Fruit fly (Drosophila melanogaster) whole organism, embryonic: Measurements from ENCODE around the gene Mocs1.

ENCODE experiments used
- Atf6 ChIP-seq: fragments of 200-800 bp; sonication (Bioruptor generic); IDR thresholded peaks from 2 replicates; pipeline ENCODE4 v1.3.6; 2022; ENCODE audit warnings: missing biosample characterization, missing genetic modification characterization
- CG10431 ChIP-seq: fragments of 200-800 bp; sonication (Bioruptor generic); optimal IDR thresholded peaks from 3 replicates; lab custom pipeline; 2018; ENCODE audit warnings: missing biosample characterization, mild to moderate bottlenecking, missing genetic modification characterization
- CG10654 ChIP-seq: fragments of 200-800 bp; sonication (Bioruptor generic); optimal IDR thresholded peaks from 2 replicates; lab custom pipeline; 2016; ENCODE audit warnings: missing biosample characterization, missing genetic modification characterization
- CG11247 ChIP-seq: fragments of 200-800 bp; sonication (Bioruptor generic); IDR thresholded peaks from 2 replicates; pipeline ENCODE4 v1.3.6; 2022; ENCODE audit warnings: missing biosample characterization, missing genetic modification characterization
- CG12104 ChIP-seq: fragments of 200-800 bp; sonication (Bioruptor generic); optimal IDR thresholded peaks from 3 replicates; lab custom pipeline; 2016; ENCODE audit warnings: missing biosample characterization, missing genetic modification characterization
- CG12155 ChIP-seq: fragments of 200-800 bp; sonication (Bioruptor generic); optimal IDR thresholded peaks from 3 replicates; lab custom pipeline; 2016; ENCODE audit warnings: missing biosample characterization, missing genetic modification characterization
- CG17186 ChIP-seq: fragments of 200-800 bp; sonication (Bioruptor generic); optimal IDR thresholded peaks from 3 replicates; lab custom pipeline; 2017; ENCODE audit warnings: missing biosample characterization, missing genetic modification reagents, missing genetic modification characterization
- CG17385 ChIP-seq: fragments of 200-800 bp; sonication (Bioruptor generic); optimal IDR thresholded peaks from 3 replicates; lab custom pipeline; 2018; ENCODE audit warnings: missing biosample characterization, mild to moderate bottlenecking, missing genetic modification characterization
- CG17829 ChIP-seq: fragments of 200-800 bp; optimal IDR thresholded peaks from 2 replicates; lab custom pipeline; 2019; ENCODE audit warnings: missing biosample characterization, mild to moderate bottlenecking, missing genetic modification characterization, moderate library complexity
- CG2116 ChIP-seq: fragments of 200-800 bp; sonication (Bioruptor generic); optimal IDR thresholded peaks from 3 replicates; lab custom pipeline; 2018; ENCODE audit warnings: missing biosample characterization, mild to moderate bottlenecking, missing genetic modification characterization
- CG30020 ChIP-seq: fragments of 200-800 bp; optimal IDR thresholded peaks from 2 replicates; lab custom pipeline; 2019; ENCODE audit warnings: missing biosample characterization, mild to moderate bottlenecking, missing genetic modification characterization, moderate library complexity
- CG32767 ChIP-seq: fragments of 200-800 bp; sonication (Bioruptor generic); IDR thresholded peaks from 2 replicates; pipeline ENCODE4 v1.3.6; 2022; ENCODE audit warnings: missing biosample characterization, missing genetic modification characterization
- CG3281 ChIP-seq: fragments of 200-800 bp; sonication (Bioruptor generic); optimal IDR thresholded peaks from 3 replicates; lab custom pipeline; 2017; ENCODE audit warnings: missing biosample characterization, mild to moderate bottlenecking, missing genetic modification characterization
- CG3995 ChIP-seq: fragments of 200-800 bp; sonication (Bioruptor generic); optimal IDR thresholded peaks from 3 replicates; lab custom pipeline; 2016; ENCODE audit warnings: missing biosample characterization, missing genetic modification characterization
- CG4282 ChIP-seq: fragments of 200-800 bp; sonication (Bioruptor generic); optimal IDR thresholded peaks from 2 replicates; lab custom pipeline; 2016; ENCODE audit warnings: missing biosample characterization, missing genetic modification characterization
- CG5245 ChIP-seq: fragments of 200-800 bp; sonication (Bioruptor generic); optimal IDR thresholded peaks from 3 replicates; lab custom pipeline; 2016; ENCODE audit warnings: missing biosample characterization, missing genetic modification characterization
- CG6689 ChIP-seq: fragments of 200-800 bp; sonication (Bioruptor generic); IDR thresholded peaks from 2 replicates; pipeline ENCODE4 v1.3.6; 2022; ENCODE audit warnings: missing biosample characterization, missing genetic modification characterization
- CG8089 ChIP-seq: fragments of 200-800 bp; sonication (Bioruptor generic); optimal IDR thresholded peaks from 3 replicates; lab custom pipeline; 2016; ENCODE audit warnings: missing biosample characterization, missing genetic modification characterization
- CG8281 ChIP-seq: fragments of 200-800 bp; sonication (Bioruptor generic); optimal IDR thresholded peaks from 2 replicates; lab custom pipeline; 2018; ENCODE audit warnings: missing biosample characterization, mild to moderate bottlenecking, missing genetic modification characterization, moderate library complexity
- CG8359 ChIP-seq: fragments of 200-800 bp; sonication (Bioruptor generic); optimal IDR thresholded peaks from 2 replicates; lab custom pipeline; 2017; ENCODE audit warnings: missing biosample characterization, mild to moderate bottlenecking, missing genetic modification characterization, borderline replicate concordance
- Dad ChIP-seq: fragments of 200-800 bp; sonication (Bioruptor generic); optimal IDR thresholded peaks from 3 replicates; lab custom pipeline; 2016; ENCODE audit warnings: missing biosample characterization, missing genetic modification characterization
- Deaf1 ChIP-seq: fragments of 200-800 bp; optimal IDR thresholded peaks from 3 replicates; lab custom pipeline; 2019; ENCODE audit warnings: missing biosample characterization, mild to moderate bottlenecking, missing genetic modification characterization, moderate library complexity
- Dip3 ChIP-seq: fragments of 200-800 bp; sonication (Bioruptor generic); optimal IDR thresholded peaks from 3 replicates; lab custom pipeline; 2016; ENCODE audit warnings: missing biosample characterization, missing genetic modification characterization
- Drgx ChIP-seq: fragments of 200-800 bp; sonication (Bioruptor generic); IDR thresholded peaks from 2 replicates; pipeline ENCODE4 v1.3.6; 2022; ENCODE audit warnings: missing biosample characterization, missing genetic modification characterization
- GATAe ChIP-seq: fragments of 200-800 bp; sonication (Bioruptor generic); conservative IDR thresholded peaks from 2 replicates; pipeline ENCODE4 v1.3.6; 2022; ENCODE audit warnings: missing biosample characterization, missing genetic modification characterization
- Hand ChIP-seq: fragments of 200-800 bp; sonication (Bioruptor generic); optimal IDR thresholded peaks from 2 replicates; lab custom pipeline; 2017; ENCODE audit warnings: mild to moderate bottlenecking, missing biosample characterization, missing genetic modification reagents, missing genetic modification characterization
- HmgD ChIP-seq: fragments of 200-800 bp; sonication (Bioruptor generic); optimal IDR thresholded peaks from 3 replicates; lab custom pipeline; 2016; ENCODE audit warnings: missing biosample characterization, missing genetic modification characterization
- Hr78 ChIP-seq, 2 experiments: fragments of 200-800 bp in 1 of 2; fragments of >200 bp in 1 of 2; sonication (Bioruptor generic) in 1 of 2; optimal IDR thresholded peaks; 2 replicates each; lab custom pipeline; 2017 to 2019; ENCODE audit warnings: missing biosample characterization in 2 of 2, missing genetic modification characterization in 2 of 2, mild to moderate bottlenecking in 1 of 2, moderate library complexity in 1 of 2
- Lpt ChIP-seq: fragments of >200 bp; optimal IDR thresholded peaks from 2 replicates; lab custom pipeline; 2018; ENCODE audit warnings: missing biosample characterization, missing genetic modification characterization
- Mes4 ChIP-seq: fragments of 200-800 bp; sonication (Bioruptor generic); optimal IDR thresholded peaks from 2 replicates; lab custom pipeline; 2016; ENCODE audit warnings: missing biosample characterization, missing genetic modification characterization
- Nf-YB ChIP-seq: fragments of 200-800 bp; sonication (Bioruptor generic); optimal IDR thresholded peaks from 3 replicates; lab custom pipeline; 2019; ENCODE audit warnings: missing biosample characterization, mild to moderate bottlenecking, missing genetic modification characterization, moderate library complexity
- Sin3A ChIP-seq: fragments of >200 bp; optimal IDR thresholded peaks from 2 replicates; lab custom pipeline; 2018
- Sry-δ ChIP-seq: fragments of 200-800 bp; sonication (Bioruptor generic); optimal IDR thresholded peaks from 2 replicates; lab custom pipeline; 2016; ENCODE audit warnings: missing biosample characterization, missing genetic modification characterization
- Taf1 ChIP-seq: fragments of 200-800 bp; sonication (Bioruptor generic); IDR thresholded peaks from 2 replicates; pipeline ENCODE4 v1.3.6; 2022; ENCODE audit warnings: missing biosample characterization, missing genetic modification characterization
- al ChIP-seq: fragments of 200-800 bp; sonication (Bioruptor generic); IDR thresholded peaks from 2 replicates; pipeline ENCODE4 v1.3.6; 2022; ENCODE audit warnings: missing biosample characterization, missing genetic modification characterization
- amos ChIP-seq: fragments of 200-800 bp; sonication (Bioruptor generic); IDR thresholded peaks from 2 replicates; pipeline ENCODE4 v1.3.6; 2022; ENCODE audit warnings: missing biosample characterization, missing genetic modification characterization; ENCODE audit not compliant: partially characterized antibody
- cad ChIP-seq: fragments of >200 bp; optimal IDR thresholded peaks from 2 replicates; lab custom pipeline; 2017; ENCODE audit warnings: missing biosample characterization, missing genetic modification characterization
- caup ChIP-seq: fragments of 200-800 bp; sonication (Bioruptor generic); optimal IDR thresholded peaks from 3 replicates; lab custom pipeline; 2017; ENCODE audit warnings: missing biosample characterization, mild to moderate bottlenecking, missing genetic modification characterization, moderate library complexity; ENCODE audit not compliant: severe bottlenecking
- dati ChIP-seq: fragments of 200-800 bp; sonication (Bioruptor generic); IDR thresholded peaks from 2 replicates; pipeline ENCODE4 v1.3.6; 2022; ENCODE audit warnings: missing biosample characterization, missing genetic modification characterization
- dimm ChIP-seq: fragments of 200-800 bp; sonication (Bioruptor generic); IDR thresholded peaks from 2 replicates; pipeline ENCODE4 v1.3.6; 2022; ENCODE audit warnings: missing biosample characterization, missing genetic modification characterization
- esg ChIP-seq: fragments of 200-800 bp; sonication (Bioruptor generic); conservative IDR thresholded peaks from 2 replicates; pipeline ENCODE4 v1.3.6; 2022; ENCODE audit warnings: missing biosample characterization, missing genetic modification characterization
- fd3F ChIP-seq: fragments of 200-800 bp; sonication (Bioruptor generic); optimal IDR thresholded peaks from 2 replicates; lab custom pipeline; 2018; ENCODE audit warnings: missing biosample characterization, mild to moderate bottlenecking, missing genetic modification characterization, moderate library complexity
- gro ChIP-seq: fragments of 200-800 bp; sonication (Bioruptor generic); optimal IDR thresholded peaks from 2 replicates; lab custom pipeline; 2016; ENCODE audit warnings: missing biosample characterization, missing genetic modification characterization
- her ChIP-seq: fragments of 200-800 bp; sonication (Bioruptor generic); optimal IDR thresholded peaks from 2 replicates; lab custom pipeline; 2016; ENCODE audit warnings: missing biosample characterization, missing genetic modification characterization
- inv ChIP-seq: fragments of 200-800 bp; sonication (Bioruptor generic); IDR thresholded peaks from 2 replicates; pipeline ENCODE4 v1.3.6; 2022; ENCODE audit warnings: missing biosample characterization, missing genetic modification characterization; ENCODE audit not compliant: partially characterized antibody
- klu ChIP-seq: fragments of 200-800 bp; sonication (Bioruptor generic); IDR thresholded peaks from 2 replicates; pipeline ENCODE4 v1.3.6; 2022; ENCODE audit warnings: missing biosample characterization, missing genetic modification characterization
- pb ChIP-seq: fragments of 200-800 bp; sonication (Bioruptor generic); optimal IDR thresholded peaks from 3 replicates; lab custom pipeline; 2016; ENCODE audit warnings: missing biosample characterization, missing genetic modification characterization
- rib ChIP-seq: fragments of 200-800 bp; sonication (Bioruptor generic); IDR thresholded peaks from 2 replicates; pipeline ENCODE4 v1.3.6; 2022; ENCODE audit warnings: missing biosample characterization, missing genetic modification characterization
- salm ChIP-seq: fragments of 200-800 bp; sonication (Bioruptor generic); optimal IDR thresholded peaks from 2 replicates; lab custom pipeline; 2018; ENCODE audit warnings: missing biosample characterization, mild to moderate bottlenecking, missing genetic modification characterization
- sisA ChIP-seq: fragments of 200-800 bp; sonication (Bioruptor generic); IDR thresholded peaks from 2 replicates; pipeline ENCODE4 v1.3.6; 2022; ENCODE audit warnings: missing biosample characterization, missing genetic modification characterization
- vfl ChIP-seq: fragments of 200-800 bp; sonication (Bioruptor generic); optimal IDR thresholded peaks from 2 replicates; lab custom pipeline; 2016; ENCODE audit warnings: missing biosample characterization, missing genetic modification characterization
- wdn ChIP-seq: fragments of 200-800 bp; sonication (Bioruptor generic); IDR thresholded peaks from 2 replicates; pipeline ENCODE4 v1.3.6; 2022; ENCODE audit warnings: missing biosample characterization, missing genetic modification characterization

Gene Mocs1

dm6 chr3L:11064689-11065088 is 5.6 kb upstream of the Mocs1 start, which contains the start of the genes CG32075, CG45101 and SuUR (continued):
- TF ChIP-seq Hr78 (GFP tag; optimal IDR thresholded peaks at IDR 0.05; lab: Kevin White, UChicago): no peak
- peak; percentile 81 for TF ChIP-seq fd3F
- TF ChIP-seq pb (GFP tag; lab: Kevin White, UChicago): peak; percentile 43
- TF ChIP-seq esg (GFP tag; lab: Robert Waterston, UW): peak; percentile 92
- TF ChIP-seq CG10431 (GFP tag; lab: Kevin White, UChicago): peak; percentile 48
- peak; percentile 86 for TF ChIP-seq caup (GFP tag; lab: Kevin White, UChicago)
- TF ChIP-seq CG12104 (GFP tag; lab: Kevin White, UChicago): peak; percentile 73
- peak; percentile 76 for TF ChIP-seq CG3995 (GFP tag; lab: Kevin White, UChicago)
- TF ChIP-seq CG5245 (GFP tag; lab: Kevin White, UChicago): peak; percentile 65
- peak; percentile 88 for TF ChIP-seq CG6689 (GFP tag; lab: Robert Waterston, UW)
- peak; percentile 86 for TF ChIP-seq vfl (GFP tag; lab: Kevin White, UChicago)
- peak; percentile 55 for TF ChIP-seq CG17186 (GFP tag; lab: Kevin White, UChicago)
- TF ChIP-seq cad (GFP tag; lab: Kevin White, UChicago): no peak
- no peak for TF ChIP-seq Lpt
- TF ChIP-seq sisA (GFP tag; lab: Robert Waterston, UW): peak; percentile 92
- TF ChIP-seq HmgD: peak; percentile 73
- TF ChIP-seq Atf6 (GFP tag; lab: Robert Waterston, UW): peak; percentile 86
- TF ChIP-seq dimm: 0 out of 2 replicates have a peak, but pooled peaks have one; percentile 7
- peak; percentile 91 for TF ChIP-seq Dip3 (GFP tag; lab: Kevin White, UChicago)
- peak; percentile 81 for TF ChIP-seq CG17385 (GFP tag; lab: Kevin White, UChicago)
- no peak for TF ChIP-seq amos (GFP tag; lab: Robert Waterston, UW)
- TF ChIP-seq CG11247: peak; percentile 84
- TF ChIP-seq Sin3A (lab: Kevin White, UChicago): peak; percentile 75
- peak; percentile 88 for TF ChIP-seq CG17829 (tag; lab: Kevin White, UChicago)
- peak; percentile 62; the same call in 1 of the 2 replicates for TF ChIP-seq wdn (GFP tag; lab: Robert Waterston, UW)
- peak; percentile 74 for TF ChIP-seq CG4282 (GFP tag; lab: Kevin White, UChicago)
- TF ChIP-seq CG2116 (GFP tag; lab: Kevin White, UChicago): peak; percentile 67
- peak; percentile 24 for TF ChIP-seq salm (tag; lab: Kevin White, UChicago)
- TF ChIP-seq CG32767 (GFP tag; lab: Robert Waterston, UW): peak; percentile 80
- TF ChIP-seq Mes4 (GFP tag; lab: Kevin White, UChicago): peak; percentile 75
- TF ChIP-seq CG10654 (GFP tag; lab: Kevin White, UChicago): peak; percentile 67
- TF ChIP-seq CG8281 (tag; lab: Kevin White, UChicago): peak; percentile 38
- peak; percentile 38 for TF ChIP-seq Deaf1 (tag; lab: Kevin White, UChicago)
- TF ChIP-seq GATAe (GFP tag; lab: Robert Waterston, UW): peak; percentile 61; the same call in 1 of the 2 replicates
- TF ChIP-seq dati: peak; percentile 46; the same call in 1 of the 2 replicates
- TF ChIP-seq al: peak; percentile 88
- peak; percentile 75 for TF ChIP-seq CG8089 (GFP tag; lab: Kevin White, UChicago)
- TF ChIP-seq Drgx (GFP tag; lab: Robert Waterston, UW): peak; percentile 82
- TF ChIP-seq klu (GFP tag; lab: Robert Waterston, UW): peak; percentile 80
- no peak for TF ChIP-seq CG8359 (GFP tag; lab: Kevin White, UChicago)
- peak; percentile 67 for TF ChIP-seq Taf1 (GFP tag; lab: Robert Waterston, UW)
- TF ChIP-seq Hand (GFP tag; lab: Kevin White, UChicago): no peak
- TF ChIP-seq rib (GFP tag; lab: Robert Waterston, UW): peak; percentile 74
- TF ChIP-seq inv (GFP tag; lab: Robert Waterston, UW): no peak
- TF ChIP-seq gro (GFP tag; lab: Kevin White, UChicago): peak; percentile 77
- TF ChIP-seq CG30020 (tag; lab: Kevin White, UChicago): peak; percentile 61
- TF ChIP-seq Dad (GFP tag; lab: Kevin White, UChicago): peak; percentile 88
- TF ChIP-seq CG3281 (GFP tag; lab: Kevin White, UChicago): peak; percentile 72
- TF ChIP-seq Nf-YB (GFP tag; lab: Kevin White, UChicago): peak; percentile 53
- peak; percentile 68 for TF ChIP-seq her
- TF ChIP-seq CG12155 (GFP tag; lab: Kevin White, UChicago): peak; percentile 89
- peak; percentile 63 for TF ChIP-seq Sry-δ (GFP tag; lab: Kevin White, UChicago)
